Worm (Caenorhabditis elegans): ENCODE data around the gene T25B2.3.

The T25B2.3 gene

DNA sequence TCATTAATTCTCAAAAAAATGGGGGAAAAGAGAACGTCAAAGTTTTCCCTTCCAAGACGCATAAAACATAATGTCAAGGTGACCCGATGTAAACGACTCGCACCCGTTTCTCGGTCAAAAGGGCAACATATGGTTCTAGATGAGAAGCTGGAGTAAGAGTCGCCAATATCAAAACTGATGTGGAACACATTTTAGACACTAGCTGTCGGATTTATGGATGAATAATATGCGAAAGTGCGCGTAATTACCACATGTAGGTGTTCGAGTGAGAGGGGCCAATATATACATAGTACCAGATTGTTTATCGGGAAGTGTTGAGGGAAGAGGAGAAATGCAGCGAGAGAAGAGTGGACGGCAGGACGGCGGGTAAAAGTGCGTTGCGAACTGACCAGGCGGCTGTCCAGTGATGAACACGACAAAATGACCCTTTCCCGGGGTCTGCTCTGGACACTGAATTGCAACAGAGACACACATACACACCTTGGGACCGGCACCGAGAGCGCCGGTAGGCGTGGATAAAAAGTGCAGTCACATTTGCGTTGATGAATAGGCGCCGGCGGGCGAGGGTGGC lies 24.9 kb upstream of the T25B2.3 start:
- no peak for TF ChIP-seq flt-1 (GFP tag; IDR thresholded peaks at IDR 0.05)
- TF ChIP-seq ceh-36 (tag; optimal IDR thresholded peaks at IDR 0.05), result no peak
- TF ChIP-seq F13C5.2 (tag; optimal IDR thresholded peaks at IDR 0.05), result peak; percentile 40
- TF ChIP-seq scrt-1 (GFP tag; IDR thresholded peaks at IDR 0.05), result 0 out of 2 replicates have a peak, but pooled peaks have one; percentile 47
- TF ChIP-seq tbx-37 (GFP tag; conservative IDR thresholded peaks at IDR 0.05), result no peak
- TF ChIP-seq tbx-11 (GFP tag; IDR thresholded peaks at IDR 0.05), result no peak
- TF ChIP-seq ama-1 (optimal IDR thresholded peaks at IDR 0.05), result no peak
- TF ChIP-seq hmg-4 (GFP tag; optimal IDR thresholded peaks at IDR 0.05), result peak; percentile 43
- no peak for TF ChIP-seq ceh-13 (GFP tag; optimal IDR thresholded peaks at IDR 0.05)
- TF ChIP-seq hmbx-1 (tag; optimal IDR thresholded peaks at IDR 0.05), result no peak
- no peak for TF ChIP-seq hnd-1 (tag; optimal IDR thresholded peaks at IDR 0.05)
- TF ChIP-seq sea-1 (GFP tag; conservative IDR thresholded peaks at IDR 0.05), result 0 out of 2 replicates have a peak, but pooled peaks have one; percentile 28

DNA sequence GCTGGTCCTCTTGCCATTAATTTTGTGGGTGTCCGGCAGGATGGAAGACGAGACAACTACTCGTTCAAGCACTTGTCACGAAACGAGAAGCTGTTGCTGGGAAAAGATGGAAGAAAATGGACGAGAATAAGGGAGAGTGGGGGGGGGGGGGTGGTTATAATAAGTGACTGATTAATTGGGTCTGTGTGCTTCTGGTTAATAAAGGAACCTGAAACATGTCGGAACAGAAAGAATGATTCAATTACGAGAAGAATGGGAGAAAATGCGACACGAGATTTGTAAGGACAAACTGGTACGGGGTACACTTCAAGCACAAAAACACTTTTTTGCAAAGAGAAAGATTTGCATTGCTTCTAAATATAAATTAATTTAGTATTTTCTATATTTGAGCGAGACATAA lies 20.5 kb upstream of the T25B2.3 start:
- TF ChIP-seq hmg-4 (GFP tag; optimal IDR thresholded peaks at IDR 0.05), result no peak
- no peak for TF ChIP-seq pes-1 (GFP tag; IDR thresholded peaks at IDR 0.05)
- no peak for TF ChIP-seq hmbx-1 (tag; optimal IDR thresholded peaks at IDR 0.05)
- TF ChIP-seq ceh-36 (tag; optimal IDR thresholded peaks at IDR 0.05), result no peak
- TF ChIP-seq tbx-37 (GFP tag; conservative IDR thresholded peaks at IDR 0.05), result no peak
- no peak for TF ChIP-seq ceh-13 (GFP tag; optimal IDR thresholded peaks at IDR 0.05)
- no peak for TF ChIP-seq B0310.2 (tag; optimal IDR thresholded peaks at IDR 0.05)
- TF ChIP-seq aly-1 (tag; optimal IDR thresholded peaks at IDR 0.05), result no peak
- no peak for TF ChIP-seq scrt-1 (GFP tag; IDR thresholded peaks at IDR 0.05)
- TF ChIP-seq tra-4 (tag; optimal IDR thresholded peaks at IDR 0.05), result no peak
- no peak for TF ChIP-seq flt-1 (GFP tag; IDR thresholded peaks at IDR 0.05)
- no peak for TF ChIP-seq tbx-11 (GFP tag; IDR thresholded peaks at IDR 0.05)
- no peak for TF ChIP-seq F13C5.2 (tag; optimal IDR thresholded peaks at IDR 0.05)
- TF ChIP-seq ets-7 (tag; optimal IDR thresholded peaks at IDR 0.05), result no peak
- no peak for TF ChIP-seq ama-1 (optimal IDR thresholded peaks at IDR 0.05)
- TF ChIP-seq hnd-1 (tag; optimal IDR thresholded peaks at IDR 0.05), result no peak
- no peak for TF ChIP-seq sea-1 (GFP tag; conservative IDR thresholded peaks at IDR 0.05)

ce11 chrX:6157411-6157916 lies 18.5 kb upstream of the T25B2.3 start:
- TF ChIP-seq scrt-1 (GFP tag; IDR thresholded peaks at IDR 0.05), result no peak
- no peak for TF ChIP-seq hnd-1 (tag; optimal IDR thresholded peaks at IDR 0.05)
- TF ChIP-seq tbx-11 (GFP tag; IDR thresholded peaks at IDR 0.05), result no peak
- TF ChIP-seq B0310.2 (tag; optimal IDR thresholded peaks at IDR 0.05), result no peak
- TF ChIP-seq F13C5.2 (tag; optimal IDR thresholded peaks at IDR 0.05), result no peak
- no peak for TF ChIP-seq tbx-37 (GFP tag; conservative IDR thresholded peaks at IDR 0.05)
- TF ChIP-seq ceh-13 (GFP tag; optimal IDR thresholded peaks at IDR 0.05), result no peak
- no peak for TF ChIP-seq sea-1 (GFP tag; conservative IDR thresholded peaks at IDR 0.05)
- no peak for TF ChIP-seq ama-1 (optimal IDR thresholded peaks at IDR 0.05)
- no peak for TF ChIP-seq pes-1 (GFP tag; IDR thresholded peaks at IDR 0.05)
- TF ChIP-seq ets-7 (tag; optimal IDR thresholded peaks at IDR 0.05), result no peak
- TF ChIP-seq flt-1 (GFP tag; IDR thresholded peaks at IDR 0.05), result no peak
- no peak for TF ChIP-seq hmbx-1 (tag; optimal IDR thresholded peaks at IDR 0.05)
- TF ChIP-seq tra-4 (tag; optimal IDR thresholded peaks at IDR 0.05), result no peak

ce11 chrX:6159562-6159961 lies 16.4 kb upstream of the T25B2.3 start:
- no peak for TF ChIP-seq ceh-13 (GFP tag; optimal IDR thresholded peaks at IDR 0.05)
- no peak for TF ChIP-seq flt-1 (GFP tag; IDR thresholded peaks at IDR 0.05)
- TF ChIP-seq pes-1 (GFP tag; IDR thresholded peaks at IDR 0.05), result no peak
- no peak for TF ChIP-seq sea-1 (GFP tag; conservative IDR thresholded peaks at IDR 0.05)
- no peak for TF ChIP-seq hmbx-1 (tag; optimal IDR thresholded peaks at IDR 0.05)
- TF ChIP-seq ceh-36 (tag; optimal IDR thresholded peaks at IDR 0.05), result no peak
- TF ChIP-seq ets-7 (tag; optimal IDR thresholded peaks at IDR 0.05), result no peak
- no peak for TF ChIP-seq hnd-1 (tag; optimal IDR thresholded peaks at IDR 0.05)
- no peak for TF ChIP-seq hmg-4 (GFP tag; optimal IDR thresholded peaks at IDR 0.05)
- no peak for TF ChIP-seq B0310.2 (tag; optimal IDR thresholded peaks at IDR 0.05)
- no peak for TF ChIP-seq ama-1 (optimal IDR thresholded peaks at IDR 0.05)
- TF ChIP-seq aly-1 (tag; optimal IDR thresholded peaks at IDR 0.05), result no peak
- TF ChIP-seq F13C5.2 (tag; optimal IDR thresholded peaks at IDR 0.05), result no peak
- no peak for TF ChIP-seq scrt-1 (GFP tag; IDR thresholded peaks at IDR 0.05)

DNA sequence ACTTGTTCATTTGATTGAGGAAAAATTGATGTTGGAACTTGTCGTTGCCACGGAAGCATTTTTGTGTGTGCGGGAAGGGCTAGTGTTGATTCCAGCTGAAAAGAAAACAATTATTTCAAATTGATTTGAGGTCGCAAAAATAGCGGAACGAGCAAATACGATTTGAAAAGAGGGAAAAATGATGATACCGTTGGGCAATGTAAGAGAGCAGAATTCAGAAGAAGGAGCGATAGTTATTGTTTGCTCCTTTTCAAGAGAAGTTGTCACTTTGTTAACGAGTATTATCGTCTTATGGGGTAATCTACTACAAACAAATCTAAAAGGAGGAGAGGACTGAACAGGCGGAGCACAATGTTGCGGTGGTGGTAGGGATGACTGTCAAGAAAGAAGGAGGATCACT lies 15.5 kb upstream of the T25B2.3 start, which contains the start of gene odd-2:
TSS of gene odd-2 (minus strand) at position 101 of the 400 bp plus-strand sequence.
- TF ChIP-seq hmbx-1 (tag; optimal IDR thresholded peaks at IDR 0.05) (no peak), ets-7 (tag; optimal IDR thresholded peaks at IDR 0.05) (no peak), ceh-36 (tag; optimal IDR thresholded peaks at IDR 0.05) (no peak), tbx-11 (GFP tag; IDR thresholded peaks at IDR 0.05) (no peak), F13C5.2 (tag; optimal IDR thresholded peaks at IDR 0.05) (no peak), flt-1 (GFP tag; IDR thresholded peaks at IDR 0.05) (no peak), ama-1 (optimal IDR thresholded peaks at IDR 0.05) (no peak), aly-1 (tag; optimal IDR thresholded peaks at IDR 0.05) (no peak), sea-1 (GFP tag; conservative IDR thresholded peaks at IDR 0.05) (no peak)

ce11 chrX:6162037-6162436 lies 13.9 kb upstream of the T25B2.3 start:
- TF ChIP-seq flt-1 (GFP tag; IDR thresholded peaks at IDR 0.05) (no peak), scrt-1 (GFP tag; IDR thresholded peaks at IDR 0.05) (no peak), tbx-11 (GFP tag; IDR thresholded peaks at IDR 0.05) (no peak), hnd-1 (tag; optimal IDR thresholded peaks at IDR 0.05) (no peak), B0310.2 (tag; optimal IDR thresholded peaks at IDR 0.05) (no peak), sea-1 (GFP tag; conservative IDR thresholded peaks at IDR 0.05) (no peak), hmg-4 (GFP tag; optimal IDR thresholded peaks at IDR 0.05) (no peak), ets-7 (tag; optimal IDR thresholded peaks at IDR 0.05) (no peak)

ce11 chrX:6167376-6167775 lies 8.6 kb upstream of the T25B2.3 start:
- no peak for TF ChIP-seq aly-1 (tag; optimal IDR thresholded peaks at IDR 0.05)
- TF ChIP-seq pes-1 (GFP tag; IDR thresholded peaks at IDR 0.05), result no peak
- no peak for TF ChIP-seq hmbx-1 (tag; optimal IDR thresholded peaks at IDR 0.05)
- no peak for TF ChIP-seq hmg-4 (GFP tag; optimal IDR thresholded peaks at IDR 0.05)
- no peak for TF ChIP-seq ceh-13 (GFP tag; optimal IDR thresholded peaks at IDR 0.05)
